Worm (Caenorhabditis elegans) whole organism, L2 larva: Measurements from ENCODE around the gene tdo-2.

Experiments
- C34F6.9 ChIP-seq: fragments of 150-350 bp; optimal IDR thresholded peaks from 2 replicates; lab custom pipeline; 2014; ENCODE audit warnings: missing biosample characterization, missing genetic modification characterization
- F13H6.1 ChIP-seq: sonication (generic microtip); optimal IDR thresholded peaks from 2 replicates; lab custom pipeline; 2016; ENCODE audit warnings: missing genetic modification characterization, missing compliant biosample characterization
- R02D3.7 ChIP-seq: fragments of 150-350 bp; optimal IDR thresholded peaks from 2 replicates; lab custom pipeline; 2014; ENCODE audit warnings: missing biosample characterization, missing genetic modification characterization
- Y55F3AM.14 ChIP-seq: fragments of 200-800 bp; sonication (Bioruptor generic); optimal IDR thresholded peaks from 2 replicates; lab custom pipeline; 2018; ENCODE audit warnings: mild to moderate bottlenecking, missing genetic modification characterization, missing compliant biosample characterization
- ZK546.5 ChIP-seq: sonication (generic microtip); optimal IDR thresholded peaks from 2 replicates; lab custom pipeline; 2017; ENCODE audit warnings: missing biosample characterization, missing genetic modification characterization
- alr-1 ChIP-seq: fragments of 150-350 bp; optimal IDR thresholded peaks from 2 replicates; lab custom pipeline; 2014; ENCODE audit warnings: missing biosample characterization, missing genetic modification characterization
- aly-2 ChIP-seq: fragments of 150-350 bp; optimal IDR thresholded peaks from 2 replicates; lab custom pipeline; 2014; ENCODE audit warnings: missing biosample characterization, missing genetic modification characterization
- ama-1 ChIP-seq: fragments of 150-350 bp; optimal IDR thresholded peaks from 2 replicates; lab custom pipeline; 2018; ENCODE audit warnings: inconsistent platforms
- blmp-1 ChIP-seq: sonication (generic microtip); optimal IDR thresholded peaks from 2 replicates; lab custom pipeline; 2017; ENCODE audit warnings: missing genetic modification characterization, mild to moderate bottlenecking, missing compliant biosample characterization, antibody characterized with exemption, moderate library complexity; ENCODE audit not compliant: insufficient read depth
- ceh-16 ChIP-seq: fragments of 150-350 bp; optimal IDR thresholded peaks from 2 replicates; lab custom pipeline; 2014; ENCODE audit warnings: missing biosample characterization, missing genetic modification characterization
- ceh-82 ChIP-seq: fragments of 150-350 bp; optimal IDR thresholded peaks from 2 replicates; lab custom pipeline; 2014; ENCODE audit warnings: missing biosample characterization, missing genetic modification characterization
- crh-2 ChIP-seq: sonication (generic microtip); optimal IDR thresholded peaks from 2 replicates; lab custom pipeline; 2017; ENCODE audit warnings: missing biosample characterization, missing genetic modification characterization
- dmd-4 ChIP-seq: sonication (generic microtip); optimal IDR thresholded peaks from 2 replicates; lab custom pipeline; 2017; ENCODE audit warnings: missing biosample characterization, missing genetic modification characterization
- egl-27 ChIP-seq: sonication (generic microtip); optimal IDR thresholded peaks from 3 replicates; lab custom pipeline; 2017; ENCODE audit warnings: missing biosample characterization, missing genetic modification reagents, missing genetic modification characterization
- elt-1 ChIP-seq: fragments of 150-350 bp; optimal IDR thresholded peaks from 2 replicates; lab custom pipeline; 2014; ENCODE audit warnings: missing biosample characterization, missing genetic modification characterization
- elt-3 ChIP-seq: sonication (generic microtip); optimal IDR thresholded peaks from 2 replicates; lab custom pipeline; 2017; ENCODE audit warnings: missing biosample characterization, missing genetic modification characterization
- fos-1 ChIP-seq: fragments of 150-350 bp; optimal IDR thresholded peaks from 2 replicates; lab custom pipeline; 2014; ENCODE audit warnings: missing biosample characterization, missing genetic modification characterization
- gmeb-1 ChIP-seq: fragments of 150-350 bp; optimal IDR thresholded peaks from 2 replicates; lab custom pipeline; 2014; ENCODE audit warnings: missing biosample characterization, missing genetic modification characterization
- lin-11 ChIP-seq: fragments of 150-350 bp; sonication (generic microtip); optimal IDR thresholded peaks from 2 replicates; lab custom pipeline; 2014; ENCODE audit warnings: missing biosample characterization, missing genetic modification characterization, inconsistent platforms, mixed read lengths
- lin-13 ChIP-seq: fragments of 150-350 bp; optimal IDR thresholded peaks from 2 replicates; lab custom pipeline; 2014; ENCODE audit warnings: missing biosample characterization, missing genetic modification reagents, missing genetic modification characterization
- lin-39 ChIP-seq: fragments of 150-350 bp; optimal IDR thresholded peaks from 2 replicates; lab custom pipeline; 2014; ENCODE audit warnings: missing biosample characterization, missing genetic modification reagents, missing genetic modification characterization
- lsy-2 ChIP-seq, 2 experiments: fragments of 150-350 bp in 1 of 2; sonication (generic microtip) in 1 of 2; optimal IDR thresholded peaks; 2 replicates each; lab custom pipeline; 2014 to 2017; ENCODE audit warnings: missing biosample characterization in 2 of 2, missing genetic modification characterization in 2 of 2
- mab-5 ChIP-seq: fragments of 150-350 bp; optimal IDR thresholded peaks from 2 replicates; lab custom pipeline; 2014; ENCODE audit warnings: missing biosample characterization, missing genetic modification characterization
- mbf-1 ChIP-seq: sonication (generic microtip); optimal IDR thresholded peaks from 2 replicates; lab custom pipeline; 2017; ENCODE audit warnings: missing biosample characterization, missing genetic modification characterization
- mdl-1 ChIP-seq, 2 experiments: fragments of 150-350 bp in 1 of 2; sonication (generic microtip) in 1 of 2; optimal IDR thresholded peaks; 2 replicates each; lab custom pipeline; 2017; ENCODE audit warnings: missing biosample characterization in 2 of 2, missing genetic modification characterization in 2 of 2
- nhr-10 ChIP-seq: sonication (generic microtip); optimal IDR thresholded peaks from 2 replicates; lab custom pipeline; 2017; ENCODE audit warnings: missing biosample characterization, missing genetic modification characterization
- nhr-11 ChIP-seq: fragments of 150-350 bp; optimal IDR thresholded peaks from 2 replicates; lab custom pipeline; 2014; ENCODE audit warnings: missing biosample characterization, missing genetic modification characterization
- nhr-12 ChIP-seq: fragments of 150-350 bp; optimal IDR thresholded peaks from 2 replicates; lab custom pipeline; 2014; ENCODE audit warnings: missing biosample characterization, missing genetic modification characterization
- nhr-129 ChIP-seq: fragments of 150-350 bp; optimal IDR thresholded peaks from 2 replicates; lab custom pipeline; 2014; ENCODE audit warnings: missing biosample characterization, missing genetic modification characterization
- nhr-21 ChIP-seq: fragments of 150-350 bp; optimal IDR thresholded peaks from 2 replicates; lab custom pipeline; 2014; ENCODE audit warnings: missing biosample characterization, missing genetic modification characterization
- nhr-23 ChIP-seq: fragments of 150-350 bp; optimal IDR thresholded peaks from 2 replicates; lab custom pipeline; 2014; ENCODE audit warnings: missing biosample characterization, missing genetic modification reagents, missing genetic modification characterization
- nhr-237 ChIP-seq: fragments of 150-350 bp; optimal IDR thresholded peaks from 2 replicates; lab custom pipeline; 2014; ENCODE audit warnings: missing biosample characterization, missing genetic modification characterization
- nhr-25 ChIP-seq: fragments of 150-350 bp; sonication (generic microtip); optimal IDR thresholded peaks from 3 replicates; lab custom pipeline; 2014; ENCODE audit warnings: missing biosample characterization, missing genetic modification characterization
- nhr-6 ChIP-seq: fragments of 150-350 bp; optimal IDR thresholded peaks from 2 replicates; lab custom pipeline; 2014; ENCODE audit warnings: missing biosample characterization, missing genetic modification characterization
- nhr-77 ChIP-seq: fragments of 150-350 bp; optimal IDR thresholded peaks from 2 replicates; lab custom pipeline; 2014; ENCODE audit warnings: missing biosample characterization, missing genetic modification characterization
- peb-1 ChIP-seq: fragments of 150-350 bp; optimal IDR thresholded peaks from 2 replicates; lab custom pipeline; 2014; ENCODE audit warnings: missing biosample characterization, missing genetic modification characterization
- sem-4 ChIP-seq: fragments of 150-350 bp; optimal IDR thresholded peaks from 2 replicates; lab custom pipeline; 2014; ENCODE audit warnings: missing biosample characterization, missing genetic modification reagents, missing genetic modification characterization
- skn-1 ChIP-seq: sonication (generic microtip); optimal IDR thresholded peaks from 2 replicates; lab custom pipeline; 2017; ENCODE audit warnings: missing biosample characterization, missing genetic modification characterization
- sma-3 ChIP-seq: sonication (generic microtip); optimal IDR thresholded peaks from 2 replicates; lab custom pipeline; 2016; ENCODE audit warnings: missing genetic modification reagents, missing genetic modification characterization, missing compliant biosample characterization
- sma-9 ChIP-seq, 2 experiments: fragments of 150-350 bp in 1 of 2; sonication (generic microtip) in 1 of 2; optimal IDR thresholded peaks; 2 replicates each; lab custom pipeline; 2014 to 2016; ENCODE audit warnings: missing genetic modification characterization in 2 of 2, mild to moderate bottlenecking in 1 of 2, missing biosample characterization in 1 of 2, missing compliant biosample characterization in 1 of 2, missing genetic modification reagents in 1 of 2, moderate library complexity in 1 of 2
- snpc-4 ChIP-seq: fragments of 150-350 bp; optimal IDR thresholded peaks from 2 replicates; lab custom pipeline; 2014; ENCODE audit warnings: missing biosample characterization, missing genetic modification characterization
- unc-39 ChIP-seq: fragments of 150-350 bp; optimal IDR thresholded peaks from 2 replicates; lab custom pipeline; 2014; ENCODE audit warnings: missing biosample characterization, missing genetic modification characterization
- unc-55 ChIP-seq: fragments of 150-350 bp; sonication (generic microtip); optimal IDR thresholded peaks from 3 replicates; lab custom pipeline; 2014; ENCODE audit warnings: missing biosample characterization, missing genetic modification reagents, missing genetic modification characterization
- unc-62 ChIP-seq: fragments of 150-350 bp; optimal IDR thresholded peaks from 2 replicates; lab custom pipeline; 2014; ENCODE audit warnings: missing biosample characterization, missing genetic modification reagents, missing genetic modification characterization
- zag-1 ChIP-seq: fragments of 150-350 bp; optimal IDR thresholded peaks from 2 replicates; lab custom pipeline; 2014; ENCODE audit warnings: missing biosample characterization, missing genetic modification characterization
- ztf-1 ChIP-seq: fragments of 200-800 bp; sonication (Bioruptor generic); conservative IDR thresholded peaks from 2 replicates; pipeline ENCODE4 v1.3.6; 2022; ENCODE audit warnings: missing genetic modification characterization, missing compliant biosample characterization
- ztf-11 ChIP-seq: sonication (generic microtip); optimal IDR thresholded peaks from 2 replicates; lab custom pipeline; 2017; ENCODE audit warnings: missing biosample characterization, missing genetic modification characterization
- ztf-4 ChIP-seq: fragments of 150-350 bp; optimal IDR thresholded peaks from 2 replicates; lab custom pipeline; 2014; ENCODE audit warnings: missing biosample characterization, missing genetic modification characterization

The tdo-2 gene

DNA sequence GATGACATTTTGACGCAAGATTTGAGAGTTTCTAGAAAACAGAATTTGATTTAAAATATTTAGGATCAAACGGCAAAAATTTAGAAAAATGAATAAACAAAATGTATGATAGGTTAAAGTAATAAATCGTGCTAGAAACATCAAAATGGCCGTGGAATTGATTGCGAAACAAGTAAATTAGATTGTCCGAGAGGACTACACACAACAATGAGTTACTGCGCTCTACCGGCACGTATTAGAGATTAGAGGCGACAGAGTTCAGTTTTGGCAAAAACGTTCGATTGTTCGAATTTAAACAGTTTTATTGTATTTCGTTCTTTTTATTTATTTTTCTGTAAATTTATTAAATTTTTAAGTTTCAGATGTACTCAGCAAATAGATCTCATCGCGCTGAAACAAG is 6.0 kb upstream of the tdo-2 start, which contains the start of the genes dnc-2 and bcl-7:
Gene dnc-2 (minus strand): TSS at position 33 of the 400 bp plus-strand sequence.
Gene bcl-7 (plus strand): TSS at position 363 of the 400 bp plus-strand sequence.
- TF ChIP-seq fos-1 (tag; lab: Kevin White, UChicago) = peak; percentile 27
- no peak for TF ChIP-seq dmd-4 (tag; lab: Kevin White, UChicago)
- no peak for TF ChIP-seq ceh-82 (tag; lab: Kevin White, UChicago)
- TF ChIP-seq nhr-21 = peak; percentile 38
- TF ChIP-seq R02D3.7 = no peak
- peak; percentile 60 for TF ChIP-seq nhr-25
- TF ChIP-seq alr-1 (tag; lab: Kevin White, UChicago) = no peak
- peak; percentile 36 for TF ChIP-seq nhr-129 (tag; lab: Kevin White, UChicago)
- no peak for TF ChIP-seq elt-3 (tag; lab: Kevin White, UChicago)
- no peak for TF ChIP-seq peb-1 (tag; lab: Kevin White, UChicago)
- no peak for TF ChIP-seq ztf-4 (tag; lab: Kevin White, UChicago)
- peak; percentile 39 for TF ChIP-seq sma-3 (GFP tag; lab: Kevin White, UChicago)
- TF ChIP-seq ztf-1 (GFP tag; lab: Robert Waterston, UW) = no peak
- peak; percentile 30 to 79 for TF ChIP-seq lsy-2 (tag; optimal IDR thresholded peaks at IDR 0.05; lab: Kevin White, UChicago)
- peak; percentile 26 for TF ChIP-seq F13H6.1 (tag; lab: Kevin White, UChicago)
- TF ChIP-seq elt-1 = no peak
- no peak for TF ChIP-seq skn-1
- TF ChIP-seq nhr-77 = no peak
- no peak for TF ChIP-seq ama-1
- TF ChIP-seq lin-11 (tag; lab: Kevin White, UChicago) = peak; percentile 17
- peak; percentile 32 for TF ChIP-seq snpc-4
- no peak for TF ChIP-seq ZK546.5 (tag; lab: Kevin White, UChicago)
- TF ChIP-seq nhr-11 (tag; lab: Kevin White, UChicago) = no peak
- no peak for TF ChIP-seq egl-27 (tag; lab: Kevin White, UChicago)
- TF ChIP-seq nhr-23 (tag; lab: Kevin White, UChicago) = no peak
- TF ChIP-seq aly-2 (tag; lab: Kevin White, UChicago) = no peak
- peak; percentile 41 for TF ChIP-seq lin-13 (GFP tag; lab: Kevin White, UChicago)
- no peak for TF ChIP-seq nhr-237 (tag; lab: Kevin White, UChicago)
- no peak for TF ChIP-seq nhr-10 (tag; lab: Kevin White, UChicago)
- no peak for TF ChIP-seq zag-1 (tag; lab: Kevin White, UChicago)
- no peak for TF ChIP-seq ztf-11 (tag; lab: Kevin White, UChicago)
- TF ChIP-seq gmeb-1 = peak; percentile 47
- TF ChIP-seq unc-62 (GFP tag; lab: Kevin White, UChicago) = no peak
- no peak for TF ChIP-seq lin-39 (tag; lab: Kevin White, UChicago)
- TF ChIP-seq unc-55 (GFP tag; lab: Kevin White, UChicago) = peak; percentile 84
- TF ChIP-seq unc-39 (tag; lab: Kevin White, UChicago) = no peak
- TF ChIP-seq crh-2 = peak; percentile 54
- TF ChIP-seq sma-9 (GFP tag; optimal IDR thresholded peaks at IDR 0.05; lab: Kevin White, UChicago) = peak; percentile 58
- no peak for TF ChIP-seq sma-9 (tag; optimal IDR thresholded peaks at IDR 0.05; lab: Kevin White, UChicago)
- TF ChIP-seq mdl-1 (tag; optimal IDR thresholded peaks at IDR 0.05; lab: Kevin White, UChicago) = no peak
- TF ChIP-seq nhr-6 (tag; lab: Kevin White, UChicago) = no peak
- TF ChIP-seq ceh-16 (tag; lab: Kevin White, UChicago) = no peak
- TF ChIP-seq Y55F3AM.14 = no peak
- TF ChIP-seq C34F6.9 = peak; percentile 85
- no peak for TF ChIP-seq blmp-1 (tag; lab: Kevin White, UChicago)
- no peak for TF ChIP-seq sem-4
- TF ChIP-seq mab-5 (tag; lab: Kevin White, UChicago) = no peak
- TF ChIP-seq mbf-1 (tag; lab: Kevin White, UChicago) = no peak
- no peak for TF ChIP-seq nhr-12
